Worm (Caenorhabditis elegans) whole organism, L3 larva: ENCODE results near the gene dpy-1.

ENCODE experiments used
- ama-1 ChIP-seq: fragments of 150-350 bp; optimal IDR thresholded peaks from 2 replicates; lab custom pipeline; 2018
- ceh-82 ChIP-seq: fragments of 150-350 bp; optimal IDR thresholded peaks from 2 replicates; lab custom pipeline; 2014; ENCODE audit warnings: missing biosample characterization, missing genetic modification characterization
- elt-1 ChIP-seq: fragments of 150-350 bp; optimal IDR thresholded peaks from 2 replicates; lab custom pipeline; 2014; ENCODE audit warnings: missing biosample characterization, missing genetic modification characterization
- fkh-10 ChIP-seq: sonication (generic microtip); optimal IDR thresholded peaks from 2 replicates; lab custom pipeline; 2017; ENCODE audit warnings: missing biosample characterization, missing genetic modification reagents, missing genetic modification characterization
- jun-1 ChIP-seq: fragments of 150-350 bp; optimal IDR thresholded peaks from 2 replicates; lab custom pipeline; 2014; ENCODE audit warnings: missing biosample characterization, missing genetic modification reagents, missing genetic modification characterization
- nhr-76 ChIP-seq: fragments of 150-350 bp; sonication (generic microtip); optimal IDR thresholded peaks from 5 replicates; lab custom pipeline; 2014; ENCODE audit warnings: missing biosample characterization, missing genetic modification characterization
- nhr-77 ChIP-seq: fragments of 150-350 bp; optimal IDR thresholded peaks from 2 replicates; lab custom pipeline; 2014; ENCODE audit warnings: missing biosample characterization, missing genetic modification characterization
- skn-1 ChIP-seq: fragments of 150-350 bp; optimal IDR thresholded peaks from 2 replicates; lab custom pipeline; 2014; ENCODE audit warnings: missing biosample characterization, missing genetic modification characterization
- tbx-2 ChIP-seq: sonication (generic microtip); optimal IDR thresholded peaks from 2 replicates; lab custom pipeline; 2016; ENCODE audit warnings: mild to moderate bottlenecking, missing genetic modification characterization, missing compliant biosample characterization
- unc-62 ChIP-seq: fragments of 150-350 bp; sonication (generic microtip); optimal IDR thresholded peaks from 4 replicates; lab custom pipeline; 2014; ENCODE audit warnings: missing biosample characterization, missing genetic modification reagents, missing genetic modification characterization
- zag-1 ChIP-seq: fragments of 150-350 bp; optimal IDR thresholded peaks from 2 replicates; lab custom pipeline; 2014; ENCODE audit warnings: missing biosample characterization, missing genetic modification characterization
- ztf-11 ChIP-seq: fragments of 150-350 bp; optimal IDR thresholded peaks from 2 replicates; lab custom pipeline; 2014; ENCODE audit warnings: missing biosample characterization, missing genetic modification characterization

DNA sequence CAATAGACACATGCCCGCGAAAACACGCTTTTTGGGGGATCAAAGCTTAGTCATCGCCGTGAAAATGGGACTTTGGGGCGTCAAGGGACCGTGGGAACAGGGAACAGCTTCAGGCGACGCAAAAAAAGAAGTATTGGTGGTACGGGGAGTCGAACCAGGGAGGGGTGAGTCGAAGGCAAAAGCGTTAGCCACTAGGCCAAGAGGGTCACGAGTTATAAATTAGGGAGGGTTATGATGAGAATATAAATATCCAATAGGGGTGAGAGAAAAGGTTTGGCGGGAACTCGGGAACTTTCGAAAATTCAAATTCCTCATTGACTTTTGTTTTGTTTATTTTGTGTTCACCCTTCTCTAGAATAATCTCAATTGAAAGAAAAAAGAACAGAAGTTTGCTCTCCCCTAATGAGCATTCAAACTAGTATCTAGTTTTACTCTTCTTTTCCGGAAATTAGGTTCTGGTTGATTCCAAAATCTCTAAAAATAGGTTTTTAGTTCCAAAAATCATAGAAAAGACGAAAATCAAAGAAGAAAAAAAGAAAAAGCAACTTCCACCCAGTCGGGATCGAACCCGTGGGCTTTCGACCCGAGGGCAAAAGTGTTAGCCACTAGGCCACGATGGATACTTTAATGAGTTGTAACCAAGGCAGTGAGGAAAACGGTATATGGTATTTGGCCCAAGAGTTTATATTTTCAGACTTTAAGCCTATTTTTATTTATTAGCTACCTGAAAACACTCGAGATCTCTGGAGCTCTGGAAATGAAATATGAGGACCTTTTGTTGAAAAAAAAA lies 16.8 kb downstream of the dpy-1 start:
- TF ChIP-seq tbx-2 (tag; lab: Kevin White, UChicago) (no peak), zag-1 (tag; lab: Kevin White, UChicago) (no peak), nhr-76 (no peak), elt-1 (tag; lab: Kevin White, UChicago) (no peak), ama-1 (lab: Kevin White, UChicago) (no peak), nhr-77 (no peak), skn-1 (tag; lab: Kevin White, UChicago) (no peak), fkh-10 (no peak), unc-62 (GFP tag; lab: Kevin White, UChicago) (no peak), ceh-82 (tag; lab: Kevin White, UChicago) (no peak), ztf-11 (tag; lab: Kevin White, UChicago) (no peak), jun-1 (tag; lab: Kevin White, UChicago) (no peak)
